Fruit fly (Drosophila melanogaster): ENCODE measurements around the gene Nrx-1.

Gene Nrx-1

dm6 chr3R:22503630-22504029 lies 35.3 kb downstream of the Nrx-1 start (continued):
- TF ChIP-seq ewg (GFP tag; optimal IDR thresholded peaks at IDR 0.05) (no peak), CG13287 (GFP tag; IDR thresholded peaks at IDR 0.05; ENCODE audit: partially characterized antibody) (no peak), CG2678 (tag; optimal IDR thresholded peaks at IDR 0.05) (peak; percentile 43), CG2129 (GFP tag; IDR thresholded peaks at IDR 0.05; ENCODE audit: partially characterized antibody) (no peak), Fer1 (GFP tag; optimal IDR thresholded peaks at IDR 0.05) (peak; percentile 49), caup (GFP tag; optimal IDR thresholded peaks at IDR 0.05; ENCODE audit: severe bottlenecking) (peak; percentile 30), Mad (GFP tag; optimal IDR thresholded peaks at IDR 0.05) (no peak), CG18619 (GFP tag; optimal IDR thresholded peaks at IDR 0.05) (peak; percentile 0), CG17359 (tag; optimal IDR thresholded peaks at IDR 0.05) (peak; percentile 7), Meics (GFP tag; optimal IDR thresholded peaks at IDR 0.05) (peak; percentile 56)

DNA sequence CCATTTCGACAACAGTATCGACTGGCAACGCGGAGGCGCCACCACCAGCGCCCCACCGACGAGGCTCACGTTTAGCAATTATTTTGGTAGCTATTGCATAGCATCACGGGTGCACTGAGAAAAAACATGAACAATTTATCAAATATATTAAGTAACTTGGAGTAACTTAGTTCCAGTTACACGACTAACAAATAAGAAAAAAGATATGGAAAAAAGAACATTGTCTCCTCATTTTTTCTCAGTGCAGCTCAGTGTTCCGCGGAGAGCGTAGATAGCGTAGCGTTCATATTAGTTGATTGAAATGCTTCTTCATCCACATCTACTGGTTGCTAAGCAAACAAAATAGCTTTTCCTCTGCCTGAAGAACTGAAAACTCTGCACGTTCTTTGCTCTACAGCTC lies 47.1 kb downstream of the Nrx-1 start:
- TF ChIP-seq hkb (optimal IDR thresholded peaks at IDR 0.05) (no peak), hkb (GFP tag; IDR thresholded peaks at IDR 0.05) (0 out of 2 replicates have a peak, but pooled peaks have one; percentile 17), CG2120 (GFP tag; optimal IDR thresholded peaks at IDR 0.05) (peak; percentile 33), Pdp1 (GFP tag; optimal IDR thresholded peaks at IDR 0.05) (no peak), Blimp-1 (GFP tag; optimal IDR thresholded peaks at IDR 0.05) (peak; percentile 10), CG18599 (GFP tag; optimal IDR thresholded peaks at IDR 0.05) (peak; percentile 35), Aef1 (GFP tag; IDR thresholded peaks at IDR 0.05) (0 out of 3 replicates have a peak, but pooled peaks have one; percentile 11), dmrt99B (tag; optimal IDR thresholded peaks at IDR 0.05) (peak; percentile 19), CG1024 (GFP tag; IDR thresholded peaks at IDR 0.05) (no peak), Jarid2 (GFP tag; optimal IDR thresholded peaks at IDR 0.05) (no peak), ap (GFP tag; IDR thresholded peaks at IDR 0.05) (no peak), CG10462 (GFP tag; optimal IDR thresholded peaks at IDR 0.05) (no peak), ara (GFP tag; IDR thresholded peaks at IDR 0.05) (no peak), CG17359 (tag; optimal IDR thresholded peaks at IDR 0.05) (peak; percentile 12), Dref (GFP tag; IDR thresholded peaks at IDR 0.05) (no peak), Dbx (GFP tag; IDR thresholded peaks at IDR 0.05) (0 out of 3 replicates have a peak, but pooled peaks have one; percentile 11), CG7839 (tag; optimal IDR thresholded peaks at IDR 0.05) (peak; percentile 15), zfh1 (GFP tag; IDR thresholded peaks at IDR 0.05) (no peak), dimm (GFP tag; IDR thresholded peaks at IDR 0.05) (no peak), esg (GFP tag; conservative IDR thresholded peaks at IDR 0.05) (0 out of 2 replicates have a peak, but pooled peaks have one; percentile 19), CoRest (tag; optimal IDR thresholded peaks at IDR 0.05) (no peak), CG9727 (GFP tag; optimal IDR thresholded peaks at IDR 0.05) (peak; percentile 16), lab (GFP tag; optimal IDR thresholded peaks at IDR 0.05) (peak; percentile 22), Sox102F (GFP tag; optimal IDR thresholded peaks at IDR 0.05) (peak; percentile 8), CG4328 (GFP tag; optimal IDR thresholded peaks at IDR 0.05) (no peak), sisA (GFP tag; IDR thresholded peaks at IDR 0.05) (peak; percentile 35), CG2678 (tag; optimal IDR thresholded peaks at IDR 0.05) (peak; percentile 2), Hr51 (GFP tag; optimal IDR thresholded peaks at IDR 0.05) (no peak), ind (GFP tag; optimal IDR thresholded peaks at IDR 0.05) (peak; percentile 3), CG17612 (GFP tag; IDR thresholded peaks at IDR 0.05) (0 out of 2 replicates have a peak, but pooled peaks have one; percentile 12), Oli (tag; optimal IDR thresholded peaks at IDR 0.05) (peak; percentile 10), CG13894 (tag; optimal IDR thresholded peaks at IDR 0.05) (no peak), phol (tag; optimal IDR thresholded peaks at IDR 0.05) (peak; percentile 12), Med (GFP tag) (peak; percentile 78), row (GFP tag; IDR thresholded peaks at IDR 0.05) (peak; percentile 29; the same call in 1 of the 3 replicates), CG15479 (GFP tag; optimal IDR thresholded peaks at IDR 0.05) (no peak), Meics (GFP tag; optimal IDR thresholded peaks at IDR 0.05) (no peak), dysf (GFP tag; IDR thresholded peaks at IDR 0.05) (peak; percentile 46; the same call in 1 of the 3 replicates), CG12391 (tag; optimal IDR thresholded peaks at IDR 0.05) (no peak), CG11504 (tag; optimal IDR thresholded peaks at IDR 0.05) (peak; percentile 17), sim (GFP tag; IDR thresholded peaks at IDR 0.05) (no peak)

All from whole organism, embryonic.